Worm (Caenorhabditis elegans): ENCODE results near the gene T25D10.1.

T25D10.1 gene

ce11 chrII:6383183-6383695 is 20.0 kb upstream of the T25D10.1 start, which contains the start of gene F58F12.1 (continued):
- TF ChIP-seq rec-8 (tag; optimal IDR thresholded peaks at IDR 0.05): no peak
- no peak for TF ChIP-seq madf-8 (GFP tag; conservative IDR thresholded peaks at IDR 0.05)
- no peak for TF ChIP-seq nhr-179 (tag; optimal IDR thresholded peaks at IDR 0.05)
- TF ChIP-seq attf-3 (GFP tag; conservative IDR thresholded peaks at IDR 0.05): no peak
- no peak for TF ChIP-seq unc-62 (GFP tag; optimal IDR thresholded peaks at IDR 0.05)
- peak; percentile 41 for TF ChIP-seq ztf-18 (tag; optimal IDR thresholded peaks at IDR 0.05)
- no peak for TF ChIP-seq tbx-9 (tag; optimal IDR thresholded peaks at IDR 0.05; ENCODE audit: borderline replicate concordance)
- TF ChIP-seq nfya-2 (GFP tag; IDR thresholded peaks at IDR 0.05): no peak
- no peak for TF ChIP-seq K12H6.12 (tag; optimal IDR thresholded peaks at IDR 0.05)

ce11 chrII:6386467-6386866 is 16.7 kb upstream of the T25D10.1 start, which contains the start of gene F58F12.4:
Gene F58F12.4 (plus strand): TSS chrII:6386767.
- no peak for TF ChIP-seq C06A6.2 (GFP tag; conservative IDR thresholded peaks at IDR 0.05)
- no peak for TF ChIP-seq ZK185.1 (tag; optimal IDR thresholded peaks at IDR 0.05; ENCODE audit: poor library complexity, severe bottlenecking)
- TF ChIP-seq tbx-9 (tag; optimal IDR thresholded peaks at IDR 0.05; ENCODE audit: borderline replicate concordance): no peak
- no peak for TF ChIP-seq xnd-1 (tag; optimal IDR thresholded peaks at IDR 0.05)
- no peak for TF ChIP-seq ceh-58 (GFP tag; IDR thresholded peaks at IDR 0.05)
- no peak for TF ChIP-seq C17E4.6 (GFP tag; IDR thresholded peaks at IDR 0.05)
- TF ChIP-seq sea-2 (GFP tag; IDR thresholded peaks at IDR 0.05): no peak
- no peak for TF ChIP-seq ztf-25 (GFP tag; IDR thresholded peaks at IDR 0.05)
- TF ChIP-seq ceh-27 (GFP tag; optimal IDR thresholded peaks at IDR 0.05): no peak
- TF ChIP-seq lag-1 (GFP tag; IDR thresholded peaks at IDR 0.05): no peak
- no peak for TF ChIP-seq F57A8.1 (GFP tag; optimal IDR thresholded peaks at IDR 0.05)
- TF ChIP-seq lin-54 (GFP tag; optimal IDR thresholded peaks at IDR 0.05): no peak
- TF ChIP-seq lir-1 (GFP tag; conservative IDR thresholded peaks at IDR 0.05): no peak
- no peak for TF ChIP-seq bed-1 (GFP tag; IDR thresholded peaks at IDR 0.05)
- no peak for TF ChIP-seq snpc-1.3 (tag; optimal IDR thresholded peaks at IDR 0.05; ENCODE audit: insufficient read depth)
- no peak for TF ChIP-seq hsf-1 (GFP tag; IDR thresholded peaks at IDR 0.05)
- no peak for TF ChIP-seq sptf-2 (GFP tag; optimal IDR thresholded peaks at IDR 0.05)
- TF ChIP-seq hlh-12 (tag; optimal IDR thresholded peaks at IDR 0.05): no peak

ce11 chrII:6387937-6388336 is 15.3 kb upstream of the T25D10.1 start, which contains the start of gene F58F12.2:
Gene F58F12.2 (minus strand): TSS chrII:6388037.
- TF ChIP-seq hlh-26 (GFP tag; conservative IDR thresholded peaks at IDR 0.05) (no peak), B0035.1 (tag; optimal IDR thresholded peaks at IDR 0.05) (no peak), ZK185.1 (tag; optimal IDR thresholded peaks at IDR 0.05; ENCODE audit: poor library complexity, severe bottlenecking) (no peak), lin-26 (GFP tag; IDR thresholded peaks at IDR 0.05) (no peak), ztf-6 (GFP tag; IDR thresholded peaks at IDR 0.05) (no peak), rpc-1 (optimal IDR thresholded peaks at IDR 0.05) (no peak), rpc-1 (tag; optimal IDR thresholded peaks at IDR 0.05) (no peak), ceh-79 (tag; optimal IDR thresholded peaks at IDR 0.05) (no peak), ztf-18 (tag; optimal IDR thresholded peaks at IDR 0.05) (no peak), aptf-2 (GFP tag; conservative IDR thresholded peaks at IDR 0.05) (no peak), K12H6.12 (tag; optimal IDR thresholded peaks at IDR 0.05) (no peak), hsf-1 (GFP tag; IDR thresholded peaks at IDR 0.05) (no peak)

- TF ChIP-seq nhr-90 (tag; optimal IDR thresholded peaks at IDR 0.05) (no peak), B0035.1 (tag; optimal IDR thresholded peaks at IDR 0.05) (no peak), F49E8.2 (tag; optimal IDR thresholded peaks at IDR 0.05; ENCODE audit: insufficient read depth) (no peak), gei-17 (GFP tag; optimal IDR thresholded peaks at IDR 0.05) (no peak), nfyb-1 (GFP tag; IDR thresholded peaks at IDR 0.05) (no peak), fkh-3 (tag; optimal IDR thresholded peaks at IDR 0.05) (no peak)
Measured at ce11 chrII:6391195-6391594, 12.0 kb upstream of the T25D10.1 start, which contains the start of gene F58F12.3. Gene F58F12.3 (minus strand): TSS chrII:6391295.
